Fruit fly (Drosophila melanogaster) Kc167 (cell line): ENCODE measurements around the gene CecC.

ENCODE experiments used
- Myc ChIP-seq: fragments of >200 bp; optimal IDR thresholded peaks from 2 replicates; lab custom pipeline; 2017; ENCODE audit warnings: missing external identifiers
- h ChIP-seq: fragments of >200 bp; optimal IDR thresholded peaks from 3 replicates; lab custom pipeline; 2018; ENCODE audit warnings: missing external identifiers
- insv ChIP-seq: fragments of >200 bp; optimal IDR thresholded peaks from 3 replicates; lab custom pipeline; 2018; ENCODE audit warnings: missing external identifiers
- psq ChIP-seq: fragments of >200 bp; optimal IDR thresholded peaks from 2 replicates; lab custom pipeline; 2017; ENCODE audit warnings: missing external identifiers
- ttk ChIP-seq: sonication (Bioruptor generic); optimal IDR thresholded peaks from 2 replicates; lab custom pipeline; 2017; ENCODE audit warnings: missing external identifiers

DNA sequence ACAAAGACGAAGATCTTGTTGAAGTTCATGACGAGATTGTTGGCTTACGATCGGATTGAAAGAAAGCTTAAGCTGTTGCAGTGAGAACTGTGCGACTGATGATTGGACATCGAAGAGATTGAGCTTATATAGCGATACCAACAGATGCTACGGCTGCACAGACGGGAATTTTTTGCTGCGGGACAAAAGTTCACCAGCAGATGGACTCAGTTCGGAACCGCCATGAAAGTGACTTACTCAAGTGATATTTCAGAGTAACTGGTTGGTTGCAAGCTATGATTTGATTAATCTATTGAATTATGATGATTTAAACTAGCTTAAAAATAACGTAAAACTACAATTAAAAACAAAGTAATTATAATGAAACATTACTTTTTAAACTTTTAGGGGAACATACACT, 2.6 kb upstream of the CecC start, which contains the start of gene CecB:
- TF ChIP-seq ttk (lab: Kevin White, UChicago) (no peak), Myc (lab: Kevin White, UChicago) (no peak), h (lab: Kevin White, UChicago) (no peak), psq (lab: Kevin White, UChicago) (no peak), insv (lab: Kevin White, UChicago) (no peak)
